Fruit fly (Drosophila melanogaster): Measurements from ENCODE around the gene CG42716.
A peak's percentile ranks its signal among the peaks of the same experiment; 100 is the strongest.

Gene CG42716

dm6 chr3L:16045831-16046336 lies 12.3 kb downstream of the CG42716 start (continued):
- peak; percentile 98 for TF ChIP-seq br (GFP tag; optimal IDR thresholded peaks at IDR 0.05)
- no peak for TF ChIP-seq Vsx2 (GFP tag; optimal IDR thresholded peaks at IDR 0.05; ENCODE audit: partially characterized antibody)
- peak; percentile 98 for TF ChIP-seq brk (GFP tag; optimal IDR thresholded peaks at IDR 0.05)
- TF ChIP-seq jim (GFP tag; optimal IDR thresholded peaks at IDR 0.05) = peak; percentile 2
- no peak for TF ChIP-seq Hr78 (GFP tag; optimal IDR thresholded peaks at IDR 0.05)
- TF ChIP-seq dmrt93B (GFP tag; optimal IDR thresholded peaks at IDR 0.05) = peak; percentile 71

- TF ChIP-seq h (GFP tag; optimal IDR thresholded peaks at IDR 0.05) (no peak), Hr83 (GFP tag; optimal IDR thresholded peaks at IDR 0.05; ENCODE audit: poor library complexity, severe bottlenecking) (peak; percentile 50), brk (GFP tag; optimal IDR thresholded peaks at IDR 0.05) (peak; percentile 60), fru (GFP tag; optimal IDR thresholded peaks at IDR 0.05) (no peak), br (GFP tag; optimal IDR thresholded peaks at IDR 0.05) (peak; percentile 37), HLH106 (tag; optimal IDR thresholded peaks at IDR 0.05) (no peak), Dif (GFP tag; optimal IDR thresholded peaks at IDR 0.05; ENCODE audit: partially characterized antibody) (peak; percentile 85), Vsx2 (GFP tag; optimal IDR thresholded peaks at IDR 0.05; ENCODE audit: partially characterized antibody) (peak; percentile 90), dsf (GFP tag; optimal IDR thresholded peaks at IDR 0.05; ENCODE audit: borderline replicate concordance) (no peak), Jra (GFP tag; optimal IDR thresholded peaks at IDR 0.05) (no peak), ey (GFP tag; optimal IDR thresholded peaks at IDR 0.05) (no peak), Rel (GFP tag; optimal IDR thresholded peaks at IDR 0.05) (no peak), Rel (tag; optimal IDR thresholded peaks at IDR 0.05) (peak; percentile 74), OdsH (GFP tag; optimal IDR thresholded peaks at IDR 0.05) (peak; percentile 41), dl (GFP tag; optimal IDR thresholded peaks at IDR 0.05; ENCODE audit: insufficient read depth in 1 of 2, partially characterized antibody in 2 of 2) (peak in 1 of 2 experiments; percentile 67), Dfd (GFP tag; optimal IDR thresholded peaks at IDR 0.05) (no peak), foxo (GFP tag; optimal IDR thresholded peaks at IDR 0.05) (peak in 1 of 2 experiments; percentile 5), Hnf4 (GFP tag; optimal IDR thresholded peaks at IDR 0.05) (peak; percentile 43), Sp1 (GFP tag; optimal IDR thresholded peaks at IDR 0.05) (peak; percentile 45), rgr (GFP tag; optimal IDR thresholded peaks at IDR 0.05) (peak; percentile 54), pan (optimal IDR thresholded peaks at IDR 0.05) (no peak), Abd-B (GFP tag; optimal IDR thresholded peaks at IDR 0.05) (no peak), CrebA (GFP tag; optimal IDR thresholded peaks at IDR 0.05; ENCODE audit: borderline replicate concordance) (peak; percentile 57), psq (GFP tag; optimal IDR thresholded peaks at IDR 0.05) (no peak), tai (GFP tag; optimal IDR thresholded peaks at IDR 0.05) (peak; percentile 14)
These were observed 12.9 kb downstream of the CG42716 start for dm6 chr3L:16046387-16047066.

- no peak for TF ChIP-seq psq (GFP tag; optimal IDR thresholded peaks at IDR 0.05)
- no peak for TF ChIP-seq Hr83 (GFP tag; optimal IDR thresholded peaks at IDR 0.05; ENCODE audit: poor library complexity, severe bottlenecking)
- peak; percentile 74 for TF ChIP-seq Dif (GFP tag; optimal IDR thresholded peaks at IDR 0.05; ENCODE audit: partially characterized antibody)
- TF ChIP-seq dl (GFP tag; optimal IDR thresholded peaks at IDR 0.05; ENCODE audit: insufficient read depth in 1 of 2, partially characterized antibody in 2 of 2) = peak in 1 of 2 experiments; percentile 32
These were observed 13.5 kb downstream of the CG42716 start for dm6 chr3L:16047105-16047504.

- no peak for TF ChIP-seq Mio (GFP tag; optimal IDR thresholded peaks at IDR 0.05)
- no peak for TF ChIP-seq dsf (GFP tag; optimal IDR thresholded peaks at IDR 0.05; ENCODE audit: borderline replicate concordance)
- peak; percentile 74 for TF ChIP-seq br (GFP tag; optimal IDR thresholded peaks at IDR 0.05)
- TF ChIP-seq dmrt93B (GFP tag; optimal IDR thresholded peaks at IDR 0.05) = peak; percentile 13
- no peak for TF ChIP-seq Jra (GFP tag; optimal IDR thresholded peaks at IDR 0.05)
- no peak for TF ChIP-seq sage (GFP tag; optimal IDR thresholded peaks at IDR 0.05)
- peak; percentile 42 for TF ChIP-seq OdsH (GFP tag; optimal IDR thresholded peaks at IDR 0.05)
- no peak for TF ChIP-seq brk (GFP tag; optimal IDR thresholded peaks at IDR 0.05)
- TF ChIP-seq sv (GFP tag; optimal IDR thresholded peaks at IDR 0.05) = no peak
- no peak for TF ChIP-seq Myc (optimal IDR thresholded peaks at IDR 0.05)
- TF ChIP-seq jim (GFP tag; optimal IDR thresholded peaks at IDR 0.05) = no peak
- peak; percentile 75 for TF ChIP-seq h (GFP tag; optimal IDR thresholded peaks at IDR 0.05)
- TF ChIP-seq rgr (GFP tag; optimal IDR thresholded peaks at IDR 0.05) = peak; percentile 62
- no peak for TF ChIP-seq Dfd (GFP tag; optimal IDR thresholded peaks at IDR 0.05)
- no peak for TF ChIP-seq pan (optimal IDR thresholded peaks at IDR 0.05)
- TF ChIP-seq usp (GFP tag; optimal IDR thresholded peaks at IDR 0.05) = no peak
- TF ChIP-seq fru (GFP tag; optimal IDR thresholded peaks at IDR 0.05) = peak; percentile 61
- TF ChIP-seq dl (GFP tag; optimal IDR thresholded peaks at IDR 0.05; ENCODE audit: insufficient read depth in 1 of 2, partially characterized antibody in 2 of 2) = no peak
- TF ChIP-seq Hr78 (GFP tag; optimal IDR thresholded peaks at IDR 0.05) = no peak
- TF ChIP-seq tai (GFP tag; optimal IDR thresholded peaks at IDR 0.05) = no peak
- no peak for TF ChIP-seq Abd-B (GFP tag; optimal IDR thresholded peaks at IDR 0.05)
- TF ChIP-seq Dif (GFP tag; optimal IDR thresholded peaks at IDR 0.05; ENCODE audit: partially characterized antibody) = no peak
- no peak for TF ChIP-seq Rel (GFP tag; optimal IDR thresholded peaks at IDR 0.05)
- peak; percentile 22 for TF ChIP-seq Rel (tag; optimal IDR thresholded peaks at IDR 0.05)
- no peak for TF ChIP-seq GATAd (GFP tag; optimal IDR thresholded peaks at IDR 0.05)
- TF ChIP-seq foxo (GFP tag; optimal IDR thresholded peaks at IDR 0.05) = peak in 1 of 2 experiments; percentile 75
- peak; percentile 67 for TF ChIP-seq ey (GFP tag; optimal IDR thresholded peaks at IDR 0.05)
- TF ChIP-seq N (GFP tag; optimal IDR thresholded peaks at IDR 0.05) = no peak
- TF ChIP-seq woc (GFP tag; optimal IDR thresholded peaks at IDR 0.05) = peak; percentile 16
- TF ChIP-seq CG9705 (GFP tag; optimal IDR thresholded peaks at IDR 0.05) = peak; percentile 41
- TF ChIP-seq Sp1 (GFP tag; optimal IDR thresholded peaks at IDR 0.05) = peak; percentile 60
- TF ChIP-seq lola (GFP tag; optimal IDR thresholded peaks at IDR 0.05) = no peak
- no peak for TF ChIP-seq Hr83 (GFP tag; optimal IDR thresholded peaks at IDR 0.05; ENCODE audit: poor library complexity, severe bottlenecking)
- TF ChIP-seq HLH106 (tag; optimal IDR thresholded peaks at IDR 0.05) = peak; percentile 67
These were observed 14.5 kb downstream of the CG42716 start for dm6 chr3L:16048086-16048485.

Data from whole organism, wandering third instar larva.